Worm (Caenorhabditis elegans) whole organism, young adult: ENCODE results near the gene nck-1.

ENCODE experiments used
- B0035.1 ChIP-seq: sonication (generic microtip); optimal IDR thresholded peaks from 2 replicates; lab custom pipeline; 2016; ENCODE audit warnings: missing genetic modification characterization, mild to moderate bottlenecking, missing compliant biosample characterization, missing genotype, missing genetic modification reagents
- B0336.3 ChIP-seq: fragments of 200-800 bp; sonication (Bioruptor generic); IDR thresholded peaks from 2 replicates; pipeline ENCODE4 v1.3.6; 2022; ENCODE audit warnings: missing genetic modification characterization, missing compliant biosample characterization
- F10E7.11 ChIP-seq: sonication (generic microtip); optimal IDR thresholded peaks from 2 replicates; lab custom pipeline; 2017; ENCODE audit warnings: mild to moderate bottlenecking, missing genetic modification characterization, moderate library complexity, missing compliant biosample characterization
- F23B12.7 ChIP-seq: sonication (generic microtip); optimal IDR thresholded peaks from 2 replicates; lab custom pipeline; 2017; ENCODE audit warnings: missing genetic modification characterization, mild to moderate bottlenecking, missing compliant biosample characterization, antibody characterized with exemption, moderate library complexity; ENCODE audit not compliant: insufficient read depth
- F37B4.10 ChIP-seq: fragments of 200-800 bp; sonication (Bioruptor generic); IDR thresholded peaks from 2 replicates; pipeline ENCODE4 v1.3.6; 2022; ENCODE audit warnings: missing genetic modification characterization, missing compliant biosample characterization
- F39B2.1 ChIP-seq: fragments of 200-800 bp; sonication (Bioruptor generic); IDR thresholded peaks from 2 replicates; pipeline ENCODE4 v1.3.6; 2022; ENCODE audit warnings: missing genetic modification reagents, missing genetic modification characterization, missing compliant biosample characterization
- F52B5.7 ChIP-seq: sonication (generic microtip); optimal IDR thresholded peaks from 2 replicates; lab custom pipeline; 2016; ENCODE audit warnings: mild to moderate bottlenecking, missing genetic modification characterization, missing compliant biosample characterization
- F55B11.4 ChIP-seq: sonication (generic microtip); optimal IDR thresholded peaks from 2 replicates; lab custom pipeline; 2016; ENCODE audit warnings: missing compliant biosample characterization, missing genetic modification characterization, borderline replicate concordance; ENCODE audit not compliant: insufficient read depth
- T26A5.8 ChIP-seq: sonication (generic microtip); optimal IDR thresholded peaks from 2 replicates; lab custom pipeline; 2016; ENCODE audit warnings: missing genetic modification characterization, missing compliant biosample characterization
- ZK185.1 ChIP-seq: sonication (generic microtip); optimal IDR thresholded peaks from 2 replicates; lab custom pipeline; 2016; ENCODE audit warnings: mild to moderate bottlenecking, missing genetic modification characterization, missing compliant biosample characterization; ENCODE audit not compliant: poor library complexity, severe bottlenecking
- ama-1 ChIP-seq, 3 experiments: fragments of 150-350 bp in 1 of 3; sonication (generic microtip) in 2 of 3; optimal IDR thresholded peaks; 2 replicates each; lab custom pipeline; 2014 to 2018; ENCODE audit warnings: missing biosample characterization in 2 of 3, missing genetic modification characterization in 2 of 3, missing genetic modification reagents in 2 of 3
- attf-5 ChIP-seq: fragments of 200-800 bp; sonication (Bioruptor generic); optimal IDR thresholded peaks from 2 replicates; lab custom pipeline; 2018; ENCODE audit warnings: mild to moderate bottlenecking, missing genetic modification characterization, missing compliant biosample characterization
- ceh-100 ChIP-seq: fragments of 200-800 bp; sonication (Bioruptor generic); IDR thresholded peaks from 2 replicates; pipeline ENCODE4 v1.3.6; 2022; ENCODE audit warnings: missing genetic modification reagents, missing genetic modification characterization, missing compliant biosample characterization
- die-1 ChIP-seq: sonication (generic microtip); optimal IDR thresholded peaks from 2 replicates; lab custom pipeline; 2016; ENCODE audit warnings: missing genotype, mild to moderate bottlenecking, missing genetic modification characterization, missing compliant biosample characterization
- dox-1 ChIP-seq: fragments of 200-800 bp; sonication (Bioruptor generic); IDR thresholded peaks from 2 replicates; pipeline ENCODE4 v1.3.6; 2022; ENCODE audit warnings: missing genetic modification reagents, missing genetic modification characterization, missing compliant biosample characterization
- efl-1 ChIP-seq: fragments of 150-350 bp; optimal IDR thresholded peaks from 2 replicates; lab custom pipeline; 2014; ENCODE audit warnings: missing biosample characterization, missing genetic modification reagents, missing genetic modification characterization
- ekl-4 ChIP-seq: fragments of 200-800 bp; sonication (Bioruptor generic); IDR thresholded peaks from 2 replicates; pipeline ENCODE4 v1.3.6; 2022; ENCODE audit warnings: missing genetic modification reagents, missing genetic modification characterization, missing compliant biosample characterization
- gei-17 ChIP-seq: fragments of 200-800 bp; sonication (Bioruptor generic); optimal IDR thresholded peaks from 2 replicates; lab custom pipeline; 2018; ENCODE audit warnings: mild to moderate bottlenecking, missing genetic modification characterization, missing compliant biosample characterization
- hlh-12 ChIP-seq: sonication (generic microtip); optimal IDR thresholded peaks from 2 replicates; lab custom pipeline; 2016; ENCODE audit warnings: missing genetic modification characterization, missing compliant biosample characterization
- hmg-20 ChIP-seq: fragments of 200-800 bp; sonication (Bioruptor generic); IDR thresholded peaks from 2 replicates; pipeline ENCODE4 v1.3.6; 2022; ENCODE audit warnings: missing genetic modification reagents, missing genetic modification characterization, missing compliant biosample characterization
- hsf-1 ChIP-seq: fragments of 200-800 bp; sonication (Bioruptor generic); IDR thresholded peaks from 2 replicates; pipeline ENCODE4 v1.3.6; 2022; ENCODE audit warnings: missing genetic modification reagents, missing genetic modification characterization, missing compliant biosample characterization
- let-526 ChIP-seq: fragments of 200-800 bp; sonication (Bioruptor generic); IDR thresholded peaks from 2 replicates; pipeline ENCODE4 v1.3.6; 2022; ENCODE audit warnings: missing genetic modification reagents, missing genetic modification characterization, missing compliant biosample characterization
- let-607 ChIP-seq, 2 experiments: fragments of 200-800 bp in 1 of 2; sonication (Bioruptor generic) in 1 of 2; sonication (generic microtip) in 1 of 2; optimal IDR thresholded peaks; 2 replicates each; lab custom pipeline; 2016 to 2018; ENCODE audit warnings: mild to moderate bottlenecking in 2 of 2, missing compliant biosample characterization in 2 of 2, missing genetic modification characterization in 2 of 2, moderate library complexity in 2 of 2, missing genotype in 1 of 2
- lin-40 ChIP-seq: sonication (generic microtip); optimal IDR thresholded peaks from 2 replicates; lab custom pipeline; 2016; ENCODE audit warnings: missing genetic modification characterization, mild to moderate bottlenecking, missing compliant biosample characterization, missing genotype, missing genetic modification reagents
- lir-1 ChIP-seq: fragments of 200-800 bp; sonication (Bioruptor generic); conservative IDR thresholded peaks from 2 replicates; pipeline ENCODE4 v1.3.6; 2022; ENCODE audit warnings: missing genetic modification reagents, missing genetic modification characterization, missing compliant biosample characterization
- lsy-27 ChIP-seq: sonication (generic microtip); optimal IDR thresholded peaks from 2 replicates; lab custom pipeline; 2017; ENCODE audit warnings: missing genetic modification characterization, mild to moderate bottlenecking, missing compliant biosample characterization, antibody characterized with exemption, missing genotype, borderline replicate concordance; ENCODE audit not compliant: insufficient read depth
- madf-10 ChIP-seq: sonication (generic microtip); optimal IDR thresholded peaks from 2 replicates; lab custom pipeline; 2016; ENCODE audit warnings: mild to moderate bottlenecking, missing genetic modification characterization, missing compliant biosample characterization
- madf-3 ChIP-seq: fragments of 200-800 bp; sonication (Bioruptor generic); IDR thresholded peaks from 2 replicates; pipeline ENCODE4 v1.3.6; 2022; ENCODE audit warnings: missing genetic modification reagents, missing genetic modification characterization, missing compliant biosample characterization
- madf-6 ChIP-seq: fragments of 200-800 bp; sonication (Bioruptor generic); IDR thresholded peaks from 2 replicates; pipeline ENCODE4 v1.3.6; 2022; ENCODE audit warnings: missing genetic modification reagents, missing genetic modification characterization, missing compliant biosample characterization
- nfya-2 ChIP-seq: fragments of 200-800 bp; sonication (Bioruptor generic); IDR thresholded peaks from 2 replicates; pipeline ENCODE4 v1.3.6; 2022; ENCODE audit warnings: missing genetic modification reagents, missing genetic modification characterization, missing compliant biosample characterization
- nfyb-1 ChIP-seq: fragments of 200-800 bp; sonication (Bioruptor generic); IDR thresholded peaks from 2 replicates; pipeline ENCODE4 v1.3.6; 2022; ENCODE audit warnings: missing genetic modification reagents, missing genetic modification characterization, missing compliant biosample characterization
- nhr-120 ChIP-seq: fragments of 200-800 bp; sonication (Bioruptor generic); IDR thresholded peaks from 2 replicates; pipeline ENCODE4 v1.3.6; 2022; ENCODE audit warnings: missing genetic modification characterization, missing compliant biosample characterization
- nhr-80 ChIP-seq: sonication (generic microtip); optimal IDR thresholded peaks from 2 replicates; lab custom pipeline; 2016; ENCODE audit warnings: missing genetic modification characterization, missing compliant biosample characterization
- pha-4 ChIP-seq: fragments of 150-350 bp; sonication (generic microtip); optimal IDR thresholded peaks from 2 replicates; lab custom pipeline; 2014; ENCODE audit warnings: missing biosample characterization, missing genetic modification reagents, missing genetic modification characterization
- repo-1 ChIP-seq: sonication (generic microtip); optimal IDR thresholded peaks from 2 replicates; lab custom pipeline; 2017; ENCODE audit warnings: mild to moderate bottlenecking, missing genetic modification characterization, missing compliant biosample characterization
- snpc-1.1 ChIP-seq: sonication (generic microtip); optimal IDR thresholded peaks from 2 replicates; lab custom pipeline; 2017; ENCODE audit warnings: missing genetic modification characterization, mild to moderate bottlenecking, missing compliant biosample characterization, antibody characterized with exemption, moderate library complexity, missing genotype, missing genetic modification reagents; ENCODE audit not compliant: insufficient read depth
- snpc-3.4 ChIP-seq: sonication (generic microtip); optimal IDR thresholded peaks from 2 replicates; lab custom pipeline; 2017; ENCODE audit warnings: missing genetic modification characterization, mild to moderate bottlenecking, missing compliant biosample characterization, antibody characterized with exemption, moderate library complexity, missing genotype, missing genetic modification reagents
- snpc-4 ChIP-seq, 5 experiments: fragments of 150-350 bp in 1 of 5; sonication (generic microtip) in 4 of 5; optimal IDR thresholded peaks; 2 replicates each; lab custom pipeline; 2014 to 2018; ENCODE audit warnings: missing genetic modification characterization in 5 of 5, missing biosample characterization in 3 of 5, antibody characterized with exemption in 2 of 5, mild to moderate bottlenecking in 2 of 5, missing compliant biosample characterization in 2 of 5, missing genotype in 2 of 5, moderate library complexity in 2 of 5, missing genetic modification reagents in 1 of 5
- somi-1 ChIP-seq: fragments of 200-800 bp; sonication (Bioruptor generic); optimal IDR thresholded peaks from 2 replicates; lab custom pipeline; 2018; ENCODE audit warnings: mild to moderate bottlenecking, missing genetic modification characterization, missing compliant biosample characterization
- tbx-9 ChIP-seq: sonication (generic microtip); optimal IDR thresholded peaks from 2 replicates; lab custom pipeline; 2016; ENCODE audit warnings: borderline replicate concordance, missing genetic modification characterization, inconsistent platforms, missing compliant biosample characterization
- tlf-1 ChIP-seq: fragments of 200-800 bp; sonication (Bioruptor generic); optimal IDR thresholded peaks from 2 replicates; lab custom pipeline; 2018; ENCODE audit warnings: mild to moderate bottlenecking, missing genetic modification characterization, missing compliant biosample characterization
- xnd-1 ChIP-seq: sonication (generic microtip); optimal IDR thresholded peaks from 2 replicates; lab custom pipeline; 2016; ENCODE audit warnings: missing genotype, missing genetic modification reagents, missing genetic modification characterization, missing compliant biosample characterization
- zfh-2 ChIP-seq: fragments of 200-800 bp; sonication (Bioruptor generic); conservative IDR thresholded peaks from 2 replicates; pipeline ENCODE4 v1.3.6; 2022; ENCODE audit warnings: missing genetic modification reagents, missing genetic modification characterization, missing compliant biosample characterization
- ztf-28 ChIP-seq: fragments of 200-800 bp; sonication (Bioruptor generic); IDR thresholded peaks from 2 replicates; pipeline ENCODE4 v1.3.6; 2022; ENCODE audit warnings: missing genetic modification reagents, missing genetic modification characterization, missing compliant biosample characterization
- ztf-6 ChIP-seq: fragments of 200-800 bp; sonication (Bioruptor generic); IDR thresholded peaks from 2 replicates; pipeline ENCODE4 v1.3.6; 2022; ENCODE audit warnings: missing genetic modification reagents, missing genetic modification characterization, missing compliant biosample characterization

nck-1 gene

ce11 chrX:4147600-4148448, 5.4 kb downstream of the nck-1 start (continued):
- TF ChIP-seq F55B11.4 (tag; lab: Kevin White, UChicago) (no peak), lin-40 (peak; percentile 55), F52B5.7 (peak; percentile 44), snpc-1.1 (tag; lab: Kevin White, UChicago) (no peak), repo-1 (tag; lab: Kevin White, UChicago) (peak; percentile 69), B0336.3 (GFP tag; lab: Robert Waterston, UW) (peak; percentile 60), snpc-4 (GFP tag; optimal IDR thresholded peaks at IDR 0.05; lab: Kevin White, UChicago) (no peak), snpc-4 (tag; optimal IDR thresholded peaks at IDR 0.05; lab: Kevin White, UChicago) (peak in 2 of 4 experiments; percentile 22 to 42), ekl-4 (GFP tag; lab: Robert Waterston, UW) (no peak), ceh-100 (GFP tag; lab: Robert Waterston, UW) (no peak; the same call in 1 of the 2 replicates), hmg-20 (GFP tag; lab: Robert Waterston, UW) (no peak; the same call in 1 of the 2 replicates), ZK185.1 (peak; percentile 33), ztf-28 (GFP tag; lab: Robert Waterston, UW) (no peak), nfyb-1 (GFP tag; lab: Robert Waterston, UW) (peak; percentile 81), F37B4.10 (GFP tag; lab: Robert Waterston, UW) (no peak), efl-1 (GFP tag; lab: Kevin White, UChicago) (no peak), madf-10 (tag; lab: Kevin White, UChicago) (peak; percentile 73), madf-6 (GFP tag; lab: Robert Waterston, UW) (peak; percentile 26), zfh-2 (no peak), nfya-2 (GFP tag; lab: Robert Waterston, UW) (peak; percentile 59; the same call in 1 of the 2 replicates), hlh-12 (no peak), dox-1 (GFP tag; lab: Robert Waterston, UW) (peak; percentile 53), F39B2.1 (GFP tag; lab: Robert Waterston, UW) (peak; percentile 43), ztf-6 (no peak), F23B12.7 (tag; lab: Kevin White, UChicago) (peak; percentile 3), let-607 (tag; optimal IDR thresholded peaks at IDR 0.05; lab: Kevin White, UChicago) (peak; percentile 1 to 31), snpc-3.4 (no peak), pha-4 (tag; lab: Kevin White, UChicago) (no peak), lir-1 (GFP tag; lab: Robert Waterston, UW) (no peak), xnd-1 (tag; lab: Kevin White, UChicago) (no peak), nhr-80 (tag; lab: Kevin White, UChicago) (peak; percentile 48), F10E7.11 (tag; lab: Kevin White, UChicago) (peak; percentile 50), tbx-9 (tag; lab: Kevin White, UChicago) (peak; percentile 23), B0035.1 (tag; lab: Kevin White, UChicago) (no peak), die-1 (no peak), let-526 (GFP tag; lab: Robert Waterston, UW) (0 out of 2 replicates have a peak, but pooled peaks have one; percentile 4), somi-1 (GFP tag; lab: Kevin White, UChicago) (peak; percentile 11), ama-1 (optimal IDR thresholded peaks at IDR 0.05; lab: Kevin White, UChicago) (peak; percentile 12), ama-1 (GFP tag; optimal IDR thresholded peaks at IDR 0.05; lab: Kevin White, UChicago) (no peak), attf-5 (GFP tag; lab: Kevin White, UChicago) (no peak), gei-17 (GFP tag; lab: Kevin White, UChicago) (peak; percentile 26), hsf-1 (GFP tag; lab: Robert Waterston, UW) (no peak), lsy-27 (tag; lab: Kevin White, UChicago) (no peak), nhr-120 (GFP tag; lab: Robert Waterston, UW) (no peak), madf-3 (GFP tag; lab: Robert Waterston, UW) (peak; percentile 70), tlf-1 (GFP tag; lab: Kevin White, UChicago) (peak; percentile 25), T26A5.8 (tag; lab: Kevin White, UChicago) (no peak)
